Worm (Caenorhabditis elegans): ENCODE measurements around the gene F44B9.8.
A peak's percentile ranks its signal among the peaks of the same experiment; 100 is the strongest.

Gene F44B9.8

ce11 chrIII:8029487-8029886 lies at the start of gene F44B9.8 (continued):
- TF ChIP-seq nhr-237 (tag; optimal IDR thresholded peaks at IDR 0.05), result no peak
- no peak for TF ChIP-seq nhr-28 (tag; optimal IDR thresholded peaks at IDR 0.05)
- TF ChIP-seq nhr-77 (tag; optimal IDR thresholded peaks at IDR 0.05), result no peak
- peak; percentile 76 to 80 for TF ChIP-seq lsy-2 (tag; optimal IDR thresholded peaks at IDR 0.05)
- TF ChIP-seq elt-3 (tag; optimal IDR thresholded peaks at IDR 0.05), result peak in 1 of 6 experiments; percentile 71
- no peak for TF ChIP-seq elt-2 (tag; optimal IDR thresholded peaks at IDR 0.05)
- no peak for TF ChIP-seq sup-37 (GFP tag; optimal IDR thresholded peaks at IDR 0.05)
- no peak for TF ChIP-seq ets-5 (GFP tag; IDR thresholded peaks at IDR 0.05)
- TF ChIP-seq Y116A8C.19 (tag; optimal IDR thresholded peaks at IDR 0.05; ENCODE audit: borderline replicate concordance), result no peak
- TF ChIP-seq pqm-1 (tag; optimal IDR thresholded peaks at IDR 0.05), result no peak
- no peak for TF ChIP-seq zag-1 (tag; optimal IDR thresholded peaks at IDR 0.05)
- TF ChIP-seq alr-1 (tag; optimal IDR thresholded peaks at IDR 0.05; ENCODE audit: borderline replicate concordance), result no peak
- TF ChIP-seq lin-35 (GFP tag; optimal IDR thresholded peaks at IDR 0.05), result peak; percentile 72 to 80
- TF ChIP-seq tlp-1 (tag; optimal IDR thresholded peaks at IDR 0.05), result no peak
- no peak for TF ChIP-seq fkh-4 (tag; optimal IDR thresholded peaks at IDR 0.05; ENCODE audit: borderline replicate concordance)
- no peak for TF ChIP-seq sox-4 (tag; optimal IDR thresholded peaks at IDR 0.05)
- peak; percentile 55 for TF ChIP-seq tbx-2 (tag; optimal IDR thresholded peaks at IDR 0.05)
- TF ChIP-seq ceh-88 (GFP tag; IDR thresholded peaks at IDR 0.05), result no peak
- TF ChIP-seq hpl-2 (GFP tag; optimal IDR thresholded peaks at IDR 0.05), result no peak
- TF ChIP-seq ztf-4 (tag; optimal IDR thresholded peaks at IDR 0.05), result peak; percentile 12
- peak; percentile 69 for TF ChIP-seq xbp-1 (tag; optimal IDR thresholded peaks at IDR 0.05)
- TF ChIP-seq nhr-19 (GFP tag; conservative IDR thresholded peaks at IDR 0.05), result peak; percentile 66
- TF ChIP-seq isw-1 (GFP tag; IDR thresholded peaks at IDR 0.05), result no peak
- TF ChIP-seq jun-1 (tag; optimal IDR thresholded peaks at IDR 0.05), result no peak
- TF ChIP-seq efl-1 (optimal IDR thresholded peaks at IDR 0.05), result peak; percentile 72 to 76
- peak; percentile 73 to 95 for TF ChIP-seq efl-1 (GFP tag; optimal IDR thresholded peaks at IDR 0.05 in 1 of 2)
- TF ChIP-seq nhr-84 (tag; optimal IDR thresholded peaks at IDR 0.05), result no peak
- no peak for TF ChIP-seq nhr-76 (tag; optimal IDR thresholded peaks at IDR 0.05)
- peak; percentile 62 for TF ChIP-seq rnt-1 (tag; optimal IDR thresholded peaks at IDR 0.05)
- peak; percentile 60 to 82 (median 76) for TF ChIP-seq dpl-1 (GFP tag; optimal IDR thresholded peaks at IDR 0.05)
- TF ChIP-seq lin-13 (GFP tag; optimal IDR thresholded peaks at IDR 0.05), result no peak

DNA sequence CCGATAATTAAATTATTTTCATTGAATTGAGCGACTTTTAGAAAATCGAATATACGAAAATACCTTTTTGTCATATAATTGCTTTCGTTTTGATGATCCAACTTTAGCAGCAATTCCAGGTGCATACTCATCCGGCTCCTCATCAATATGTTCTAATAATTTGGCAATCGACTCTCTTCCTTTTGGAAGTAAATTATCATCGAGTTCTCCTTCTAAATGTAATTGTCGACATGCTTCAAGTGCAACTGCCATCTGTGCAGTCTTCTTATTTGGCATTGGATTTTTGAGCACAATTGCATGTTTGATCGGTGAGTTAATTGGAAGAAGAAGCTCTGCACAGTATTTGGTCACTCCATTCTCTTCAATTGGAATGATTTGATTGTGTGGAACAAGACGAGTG lies 47.7 kb upstream of the F44B9.8 start:
- TF ChIP-seq fos-1 (tag; optimal IDR thresholded peaks at IDR 0.05) (no peak), aha-1 (tag; optimal IDR thresholded peaks at IDR 0.05) (no peak), zip-4 (GFP tag; optimal IDR thresholded peaks at IDR 0.05) (no peak), fkh-8 (tag; optimal IDR thresholded peaks at IDR 0.05) (no peak), dpl-1 (GFP tag; optimal IDR thresholded peaks at IDR 0.05) (no peak), rnt-1 (tag; optimal IDR thresholded peaks at IDR 0.05) (no peak), ceh-82 (tag; optimal IDR thresholded peaks at IDR 0.05) (no peak), ces-1 (GFP tag; optimal IDR thresholded peaks at IDR 0.05) (no peak), vab-15 (tag; optimal IDR thresholded peaks at IDR 0.05) (no peak), pax-3 (tag; optimal IDR thresholded peaks at IDR 0.05) (no peak)

ce11 chrIII:8069206-8069605 lies 39.8 kb upstream of the F44B9.8 start:
- TF ChIP-seq nhr-76 (tag; optimal IDR thresholded peaks at IDR 0.05), result no peak
- TF ChIP-seq mep-1 (tag; optimal IDR thresholded peaks at IDR 0.05), result no peak
- TF ChIP-seq snpc-4 (tag; optimal IDR thresholded peaks at IDR 0.05), result peak; percentile 5
- TF ChIP-seq lsy-2 (tag; optimal IDR thresholded peaks at IDR 0.05), result peak in 1 of 2 experiments; percentile 12
- TF ChIP-seq nhr-47 (tag; optimal IDR thresholded peaks at IDR 0.05), result no peak
- TF ChIP-seq F16B12.6 (tag; optimal IDR thresholded peaks at IDR 0.05), result no peak
- no peak for TF ChIP-seq aly-2 (tag; optimal IDR thresholded peaks at IDR 0.05)
- TF ChIP-seq rnt-1 (tag; optimal IDR thresholded peaks at IDR 0.05), result peak; percentile 36
- TF ChIP-seq nhr-19 (GFP tag; conservative IDR thresholded peaks at IDR 0.05), result 0 out of 2 replicates have a peak, but pooled peaks have one; percentile 11
- peak in 1 of 2 experiments; percentile 15 for TF ChIP-seq efl-1 (optimal IDR thresholded peaks at IDR 0.05)
- no peak for TF ChIP-seq efl-1 (GFP tag; optimal IDR thresholded peaks at IDR 0.05 in 1 of 2)
- TF ChIP-seq unc-98 (GFP tag; IDR thresholded peaks at IDR 0.05), result no peak
